Worm (Caenorhabditis elegans): ENCODE measurements around the gene cul-3.

- TF ChIP-seq lsy-2 (tag; optimal IDR thresholded peaks at IDR 0.05): no peak
- no peak for TF ChIP-seq nhr-77 (tag; optimal IDR thresholded peaks at IDR 0.05)
- no peak for TF ChIP-seq php-3 (GFP tag; IDR thresholded peaks at IDR 0.05)
- no peak for TF ChIP-seq nhr-111 (GFP tag; optimal IDR thresholded peaks at IDR 0.05)
- no peak for TF ChIP-seq mdl-1 (tag; optimal IDR thresholded peaks at IDR 0.05)
- no peak for TF ChIP-seq zfp-2 (tag; optimal IDR thresholded peaks at IDR 0.05)
- TF ChIP-seq F26F4.8 (GFP tag; conservative IDR thresholded peaks at IDR 0.05): no peak
- no peak for TF ChIP-seq ama-1 (optimal IDR thresholded peaks at IDR 0.05)
- no peak for TF ChIP-seq unc-62 (GFP tag; optimal IDR thresholded peaks at IDR 0.05 in 1 of 2)
- no peak for TF ChIP-seq unc-62 (tag; optimal IDR thresholded peaks at IDR 0.05)
- no peak for TF ChIP-seq ceh-44 (GFP tag; IDR thresholded peaks at IDR 0.05)
Observed at ce11 chrV:156044-156869, 21.0 kb upstream of the cul-3 start, which contains the start of gene ttb-1.

Data from whole organism, L4 larva.